Fruit fly (Drosophila melanogaster): ENCODE results near the gene mor.

Gene mor

dm6 chr3R:15972979-15973486, 320 bp upstream of the mor start, which contains the start of gene Hel89B (continued):
- TF ChIP-seq prd (optimal IDR thresholded peaks at IDR 0.05) (no peak), prd (GFP tag; IDR thresholded peaks at IDR 0.05) (no peak), Tbp (GFP tag; optimal IDR thresholded peaks at IDR 0.05) (peak; percentile 81), zen2 (GFP tag; IDR thresholded peaks at IDR 0.05; ENCODE audit: partially characterized antibody) (no peak), tap (tag; optimal IDR thresholded peaks at IDR 0.05) (no peak), peb (GFP tag; IDR thresholded peaks at IDR 0.05) (no peak), org-1 (GFP tag; optimal IDR thresholded peaks at IDR 0.05) (peak; percentile 21), CG31224 (GFP tag; IDR thresholded peaks at IDR 0.05) (no peak), CG17328 (GFP tag; IDR thresholded peaks at IDR 0.05) (no peak), Blimp-1 (GFP tag; optimal IDR thresholded peaks at IDR 0.05) (peak; percentile 47), HLHmδ (GFP tag; optimal IDR thresholded peaks at IDR 0.05) (peak; percentile 80), CG12299 (tag; optimal IDR thresholded peaks at IDR 0.05) (no peak), CG1602 (GFP tag; optimal IDR thresholded peaks at IDR 0.05) (peak; percentile 64), pan (optimal IDR thresholded peaks at IDR 0.05) (no peak), pan (GFP tag; optimal IDR thresholded peaks at IDR 0.05 in 1 of 2, IDR thresholded peaks at IDR 0.05 in 1 of 2) (no peak), CG31388 (GFP tag; optimal IDR thresholded peaks at IDR 0.05) (peak; percentile 24), CG3163 (GFP tag; optimal IDR thresholded peaks at IDR 0.05) (no peak), CG14860 (GFP tag; IDR thresholded peaks at IDR 0.05; ENCODE audit: partially characterized antibody) (no peak), jigr1 (GFP tag; IDR thresholded peaks at IDR 0.05) (no peak), dan (GFP tag; IDR thresholded peaks at IDR 0.05) (no peak), Ets97D (GFP tag; optimal IDR thresholded peaks at IDR 0.05) (peak; percentile 83), nerfin-1 (tag; optimal IDR thresholded peaks at IDR 0.05) (peak; percentile 32), bigmax (GFP tag; optimal IDR thresholded peaks at IDR 0.05) (peak; percentile 85), pum (GFP tag; optimal IDR thresholded peaks at IDR 0.05) (peak; percentile 75), Sry-β (GFP tag; optimal IDR thresholded peaks at IDR 0.05) (peak; percentile 45), Sox102F (GFP tag; optimal IDR thresholded peaks at IDR 0.05) (peak; percentile 67), insv (GFP tag; optimal IDR thresholded peaks at IDR 0.05) (no peak), zen (tag; optimal IDR thresholded peaks at IDR 0.05) (peak; percentile 73), CG11085 (GFP tag; IDR thresholded peaks at IDR 0.05) (no peak)

DNA sequence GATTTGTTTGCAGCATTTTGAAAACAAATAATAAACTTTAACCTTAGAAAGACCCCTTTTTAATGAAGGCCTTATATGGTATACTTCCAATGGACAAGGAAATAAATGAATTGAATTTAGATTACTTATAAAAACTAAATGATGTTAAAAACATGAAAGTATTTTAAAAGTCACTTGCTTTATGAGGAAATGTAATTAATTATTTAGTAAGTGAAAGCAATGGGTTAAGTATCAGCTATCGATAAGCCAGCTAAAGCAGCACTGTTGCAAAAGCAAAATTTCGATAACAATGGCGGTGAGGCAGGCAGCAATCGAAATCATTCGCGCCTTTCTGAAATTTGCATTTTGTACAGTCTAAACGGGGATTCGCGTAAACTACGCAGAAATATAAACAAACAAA, 7.5 kb downstream of the mor start, which contains the start of the genes CG32856 and Rbf2:
Gene CG32856, minus strand, starts transcription at position 183 of the 400 bp plus-strand sequence.
Gene Rbf2, plus strand, starts transcription at position 278 of the 400 bp plus-strand sequence.
- TF ChIP-seq kay (GFP tag; optimal IDR thresholded peaks at IDR 0.05) (peak; percentile 39), CG6854 (GFP tag; optimal IDR thresholded peaks at IDR 0.05) (no peak), CG4707 (GFP tag; optimal IDR thresholded peaks at IDR 0.05) (peak; percentile 50), Xrp1 (GFP tag; IDR thresholded peaks at IDR 0.05) (peak; percentile 40; the same call in 1 of the 2 replicates), HmgZ (tag; optimal IDR thresholded peaks at IDR 0.05) (peak; percentile 90), CG10147 (GFP tag; optimal IDR thresholded peaks at IDR 0.05) (no peak), slbo (GFP tag; IDR thresholded peaks at IDR 0.05) (peak; percentile 94), scrt (GFP tag; optimal IDR thresholded peaks at IDR 0.05) (no peak), NfI (GFP tag; optimal IDR thresholded peaks at IDR 0.05) (peak; percentile 84), CG31224 (GFP tag; IDR thresholded peaks at IDR 0.05) (no peak), psq (GFP tag; optimal IDR thresholded peaks at IDR 0.05) (peak; percentile 46), CG13123 (GFP tag; optimal IDR thresholded peaks at IDR 0.05) (peak; percentile 72), CG4328 (GFP tag; optimal IDR thresholded peaks at IDR 0.05) (no peak), CG32532 (GFP tag; IDR thresholded peaks at IDR 0.05) (no peak), tll (GFP tag; optimal IDR thresholded peaks at IDR 0.05) (peak in 1 of 2 experiments; percentile 14), CG32767 (GFP tag; IDR thresholded peaks at IDR 0.05) (0 out of 2 replicates have a peak, but pooled peaks have one; percentile 69), gsb-n (tag; optimal IDR thresholded peaks at IDR 0.05) (peak; percentile 78), HLHmδ (GFP tag; optimal IDR thresholded peaks at IDR 0.05) (no peak), br (optimal IDR thresholded peaks at IDR 0.05) (no peak), Oli (tag; optimal IDR thresholded peaks at IDR 0.05) (no peak), pzg (GFP tag; optimal IDR thresholded peaks at IDR 0.05) (peak; percentile 71), CG16779 (GFP tag; IDR thresholded peaks at IDR 0.05) (no peak), pan (optimal IDR thresholded peaks at IDR 0.05) (no peak), pan (GFP tag; optimal IDR thresholded peaks at IDR 0.05 in 1 of 2, IDR thresholded peaks at IDR 0.05 in 1 of 2) (no peak), CG5180 (GFP tag; optimal IDR thresholded peaks at IDR 0.05) (no peak), org-1 (GFP tag; optimal IDR thresholded peaks at IDR 0.05) (peak; percentile 57), Spps (tag; optimal IDR thresholded peaks at IDR 0.05) (no peak)

All from whole organism, embryonic.